Worm (Caenorhabditis elegans) whole organism, L1 larva: ENCODE measurements around the gene bus-2.

Source experiments
- blmp-1 ChIP-seq: fragments of 150-350 bp; optimal IDR thresholded peaks from 2 replicates; lab custom pipeline; 2014; ENCODE audit warnings: missing biosample characterization, missing genetic modification characterization
- elt-2 ChIP-seq: sonication (generic microtip); optimal IDR thresholded peaks from 2 replicates; lab custom pipeline; 2016; ENCODE audit warnings: missing genetic modification characterization, mild to moderate bottlenecking, inconsistent platforms, missing compliant biosample characterization, missing genetic modification reagents
- isw-1 ChIP-seq: fragments of 200-800 bp; sonication (Bioruptor generic); IDR thresholded peaks from 2 replicates; pipeline ENCODE4 v1.3.6; 2022; ENCODE audit warnings: missing genetic modification characterization, missing compliant biosample characterization
- lir-3 ChIP-seq: sonication (generic microtip); optimal IDR thresholded peaks from 2 replicates; lab custom pipeline; 2016; ENCODE audit warnings: mild to moderate bottlenecking, missing genetic modification characterization, moderate library complexity, missing compliant biosample characterization; ENCODE audit not compliant: poor library complexity
- mep-1 ChIP-seq: fragments of 150-350 bp; optimal IDR thresholded peaks from 2 replicates; lab custom pipeline; 2014; ENCODE audit warnings: missing biosample characterization, missing genetic modification characterization
- nhr-28 ChIP-seq: fragments of 150-350 bp; optimal IDR thresholded peaks from 2 replicates; lab custom pipeline; 2014; ENCODE audit warnings: missing biosample characterization, missing genetic modification characterization
- swsn-7 ChIP-seq: sonication (generic microtip); optimal IDR thresholded peaks from 2 replicates; lab custom pipeline; 2016; ENCODE audit warnings: missing genetic modification characterization, missing compliant biosample characterization
- unc-62 ChIP-seq: fragments of 150-350 bp; optimal IDR thresholded peaks from 2 replicates; lab custom pipeline; 2014; ENCODE audit warnings: missing biosample characterization, missing genetic modification reagents, missing genetic modification characterization

DNA sequence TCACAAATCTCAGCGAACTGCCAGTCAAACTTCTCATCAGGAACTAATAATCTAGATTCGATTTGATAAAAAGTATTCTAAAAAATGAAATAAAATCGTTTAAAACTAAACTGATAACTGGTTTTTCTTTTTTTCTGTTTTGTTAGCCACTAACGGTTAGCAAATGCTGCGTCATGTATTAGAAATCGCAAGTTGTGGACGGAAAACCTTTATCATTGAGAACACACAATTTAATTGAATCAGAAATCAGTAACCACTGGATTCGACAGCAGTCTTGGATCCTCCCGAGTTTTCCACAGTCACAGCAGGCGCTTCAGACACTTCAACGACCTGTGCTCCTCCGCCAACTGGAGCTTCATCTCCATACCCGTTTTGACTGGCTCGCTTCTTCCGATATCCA lies 23.3 kb downstream of the bus-2 start:
- TF ChIP-seq swsn-7 (tag; lab: Kevin White, UChicago) (no peak), elt-2 (tag; lab: Kevin White, UChicago) (no peak), isw-1 (no peak), unc-62 (GFP tag; lab: Kevin White, UChicago) (no peak), lir-3 (tag; lab: Kevin White, UChicago) (no peak), blmp-1 (tag; lab: Kevin White, UChicago) (no peak), mep-1 (tag; lab: Kevin White, UChicago) (no peak), nhr-28 (tag; lab: Kevin White, UChicago) (no peak)
